Worm (Caenorhabditis elegans) whole organism, L4 larva: ENCODE measurements around the gene tbc-7.

ENCODE experiments used
- aha-1 ChIP-seq: fragments of 150-350 bp; peaks from one replicate; lab custom pipeline; 2014; ENCODE audit warnings: missing biosample characterization, missing genetic modification characterization
- dve-1 ChIP-seq: sonication (generic microtip); optimal IDR thresholded peaks from 2 replicates; lab custom pipeline; 2017; ENCODE audit warnings: antibody characterized with exemption, mild to moderate bottlenecking, missing genetic modification characterization, missing compliant biosample characterization; ENCODE audit not compliant: insufficient read depth
- lsy-2 ChIP-seq, 2 experiments: fragments of 150-350 bp in 1 of 2; sonication (generic microtip) in 1 of 2; optimal IDR thresholded peaks; 2 replicates each; lab custom pipeline; 2014 to 2017; ENCODE audit warnings: missing biosample characterization in 2 of 2, missing genetic modification characterization in 2 of 2
- nhr-237 ChIP-seq: sonication (generic microtip); optimal IDR thresholded peaks from 2 replicates; lab custom pipeline; 2017; ENCODE audit warnings: missing biosample characterization, missing genetic modification characterization
- unc-39 ChIP-seq: sonication (generic microtip); optimal IDR thresholded peaks from 2 replicates; lab custom pipeline; 2017; ENCODE audit warnings: missing biosample characterization, missing genetic modification characterization

ce11 chrX:5096967-5097366 is 37.1 kb upstream of the tbc-7 start, which contains the start of gene acn-1:
- TF ChIP-seq aha-1 (tag; lab: Kevin White, UChicago), result no peak
- no peak for TF ChIP-seq lsy-2 (tag; optimal IDR thresholded peaks at IDR 0.05; lab: Kevin White, UChicago)
- TF ChIP-seq unc-39 (tag; lab: Kevin White, UChicago), result no peak
- no peak for TF ChIP-seq nhr-237 (tag; lab: Kevin White, UChicago)
- no peak for TF ChIP-seq dve-1 (tag; lab: Kevin White, UChicago)
